Worm (Caenorhabditis elegans) whole organism, mixed stage, embryonic: Measurements from ENCODE around the gene R10E9.4.
A peak's percentile ranks its signal among the peaks of the same experiment; 100 is the strongest.

ENCODE experiments used
- M03D4.4 ChIP-seq: sonication (generic microtip); optimal IDR thresholded peaks from 2 replicates; lab custom pipeline; 2017; ENCODE audit warnings: mild to moderate bottlenecking, missing genetic modification characterization, missing compliant biosample characterization
- bed-3 ChIP-seq: fragments of 200-800 bp; sonication (Bioruptor generic); optimal IDR thresholded peaks from 3 replicates; lab custom pipeline; 2018; ENCODE audit warnings: mild to moderate bottlenecking, missing genetic modification characterization, moderate library complexity, missing compliant biosample characterization
- blmp-1 ChIP-seq: fragments of 150-350 bp; optimal IDR thresholded peaks from 2 replicates; lab custom pipeline; 2014; ENCODE audit warnings: missing biosample characterization, missing genetic modification characterization
- ceh-39 ChIP-seq: fragments of 150-350 bp; optimal IDR thresholded peaks from 2 replicates; lab custom pipeline; 2014; ENCODE audit warnings: missing biosample characterization, missing genetic modification characterization
- ceh-43 ChIP-seq: fragments of 200-800 bp; sonication (Bioruptor generic); optimal IDR thresholded peaks from 2 replicates; lab custom pipeline; 2018; ENCODE audit warnings: mild to moderate bottlenecking, missing genetic modification characterization, moderate library complexity, missing compliant biosample characterization
- ceh-83 ChIP-seq: fragments of 200-800 bp; sonication (Bioruptor generic); optimal IDR thresholded peaks from 2 replicates; lab custom pipeline; 2018; ENCODE audit warnings: mild to moderate bottlenecking, missing genetic modification characterization, missing compliant biosample characterization
- ces-1 ChIP-seq: fragments of 150-350 bp; optimal IDR thresholded peaks from 2 replicates; lab custom pipeline; 2014; ENCODE audit warnings: missing biosample characterization, missing genetic modification reagents, missing genetic modification characterization
- cnd-1 ChIP-seq: fragments of 200-800 bp; sonication (Bioruptor generic); optimal IDR thresholded peaks from 2 replicates; lab custom pipeline; 2018; ENCODE audit warnings: mild to moderate bottlenecking, missing genetic modification characterization, missing compliant biosample characterization
- drap-1 ChIP-seq: fragments of 200-800 bp; sonication (Bioruptor generic); optimal IDR thresholded peaks from 3 replicates; lab custom pipeline; 2018; ENCODE audit warnings: mild to moderate bottlenecking, missing genetic modification characterization, missing compliant biosample characterization
- elt-1 ChIP-seq: sonication (generic microtip); optimal IDR thresholded peaks from 2 replicates; lab custom pipeline; 2017; ENCODE audit warnings: missing genetic modification characterization, mild to moderate bottlenecking, missing compliant biosample characterization, antibody characterized with exemption, moderate library complexity, borderline replicate concordance; ENCODE audit not compliant: insufficient read depth
- elt-3 ChIP-seq: fragments of 150-350 bp; optimal IDR thresholded peaks from 2 replicates; lab custom pipeline; 2014; ENCODE audit warnings: missing biosample characterization, missing genetic modification characterization
- flh-1 ChIP-seq: fragments of 200-800 bp; sonication (Bioruptor generic); optimal IDR thresholded peaks from 2 replicates; lab custom pipeline; 2018; ENCODE audit warnings: mild to moderate bottlenecking, missing genetic modification characterization, moderate library complexity, missing compliant biosample characterization
- ham-2 ChIP-seq: fragments of 200-800 bp; sonication (Bioruptor generic); optimal IDR thresholded peaks from 2 replicates; lab custom pipeline; 2018; ENCODE audit warnings: mild to moderate bottlenecking, missing genetic modification characterization, missing compliant biosample characterization
- hlh-1 ChIP-seq: fragments of 150-350 bp; optimal IDR thresholded peaks from 2 replicates; lab custom pipeline; 2014; ENCODE audit warnings: missing biosample characterization, missing genetic modification reagents, missing genetic modification characterization
- lin-32 ChIP-seq: fragments of 200-800 bp; sonication (Bioruptor generic); optimal IDR thresholded peaks from 2 replicates; lab custom pipeline; 2018; ENCODE audit warnings: mild to moderate bottlenecking, missing genetic modification characterization, missing compliant biosample characterization
- lsy-2 ChIP-seq: fragments of 150-350 bp; optimal IDR thresholded peaks from 2 replicates; lab custom pipeline; 2014; ENCODE audit warnings: missing biosample characterization, missing genetic modification characterization
- mab-5 ChIP-seq: fragments of 150-350 bp; optimal IDR thresholded peaks from 2 replicates; lab custom pipeline; 2014; ENCODE audit warnings: missing biosample characterization, missing genetic modification characterization
- mep-1 ChIP-seq: fragments of 150-350 bp; optimal IDR thresholded peaks from 2 replicates; lab custom pipeline; 2017; ENCODE audit warnings: missing biosample characterization, missing genetic modification reagents, missing genetic modification characterization, inconsistent platforms
- mls-2 ChIP-seq: sonication (generic microtip); optimal IDR thresholded peaks from 2 replicates; lab custom pipeline; 2016; ENCODE audit warnings: mild to moderate bottlenecking, missing genetic modification characterization, moderate library complexity, missing compliant biosample characterization
- nhr-12 ChIP-seq: fragments of 150-350 bp; optimal IDR thresholded peaks from 2 replicates; lab custom pipeline; 2014; ENCODE audit warnings: missing biosample characterization, missing genetic modification characterization
- nhr-237 ChIP-seq: fragments of 150-350 bp; optimal IDR thresholded peaks from 2 replicates; lab custom pipeline; 2014; ENCODE audit warnings: missing biosample characterization, missing genetic modification characterization
- nhr-28 ChIP-seq: fragments of 150-350 bp; optimal IDR thresholded peaks from 2 replicates; lab custom pipeline; 2014; ENCODE audit warnings: missing biosample characterization, missing genetic modification characterization
- nhr-76 ChIP-seq: sonication (generic microtip); optimal IDR thresholded peaks from 2 replicates; lab custom pipeline; 2017; ENCODE audit warnings: missing biosample characterization, missing genetic modification characterization
- pha-4 ChIP-seq: fragments of 150-350 bp; optimal IDR thresholded peaks from 2 replicates; lab custom pipeline; 2018; ENCODE audit warnings: missing biosample characterization, missing genetic modification reagents, missing genetic modification characterization
- sem-2 ChIP-seq: fragments of 200-800 bp; sonication (Bioruptor generic); optimal IDR thresholded peaks from 2 replicates; lab custom pipeline; 2018; ENCODE audit warnings: mild to moderate bottlenecking, missing genetic modification characterization, missing compliant biosample characterization
- snpc-4 ChIP-seq: fragments of 150-350 bp; optimal IDR thresholded peaks from 2 replicates; lab custom pipeline; 2014; ENCODE audit warnings: missing biosample characterization, missing genetic modification characterization
- sptf-1 ChIP-seq: sonication (generic microtip); optimal IDR thresholded peaks from 2 replicates; lab custom pipeline; 2017; ENCODE audit warnings: mild to moderate bottlenecking, missing genetic modification characterization, moderate library complexity, missing compliant biosample characterization
- tbx-8 ChIP-seq: fragments of 200-800 bp; sonication (Bioruptor generic); optimal IDR thresholded peaks from 2 replicates; lab custom pipeline; 2018; ENCODE audit warnings: mild to moderate bottlenecking, missing genetic modification characterization, moderate library complexity, missing compliant biosample characterization
- unc-120 ChIP-seq: sonication (generic microtip); optimal IDR thresholded peaks from 2 replicates; lab custom pipeline; 2017; ENCODE audit warnings: missing genetic modification characterization, missing compliant biosample characterization; ENCODE audit not compliant: poor library complexity, severe bottlenecking
- unc-39 ChIP-seq: fragments of 150-350 bp; optimal IDR thresholded peaks from 2 replicates; lab custom pipeline; 2014; ENCODE audit warnings: missing biosample characterization, missing genetic modification characterization
- unc-62 ChIP-seq: fragments of 150-350 bp; optimal IDR thresholded peaks from 2 replicates; lab custom pipeline; 2014; ENCODE audit warnings: missing biosample characterization, missing genetic modification reagents, missing genetic modification characterization
- zip-8 ChIP-seq: fragments of 150-350 bp; optimal IDR thresholded peaks from 2 replicates; lab custom pipeline; 2014; ENCODE audit warnings: missing biosample characterization, missing genetic modification characterization
- ztf-11 ChIP-seq: fragments of 150-350 bp; optimal IDR thresholded peaks from 2 replicates; lab custom pipeline; 2014; ENCODE audit warnings: missing biosample characterization, missing genetic modification characterization

R10E9.4 gene

ce11 chrIII:4010987-4011386 lies 38.4 kb upstream of the R10E9.4 start:
- no peak for TF ChIP-seq cnd-1
- TF ChIP-seq bed-3 (GFP tag; lab: Kevin White, UChicago) = no peak
- no peak for TF ChIP-seq lsy-2 (tag; lab: Kevin White, UChicago)
- TF ChIP-seq hlh-1 = no peak
- TF ChIP-seq flh-1 (GFP tag; lab: Kevin White, UChicago) = no peak
- no peak for TF ChIP-seq sptf-1

ce11 chrIII:4010168-4010567 lies 37.6 kb upstream of the R10E9.4 start:
- TF ChIP-seq unc-120 (tag; lab: Kevin White, UChicago) (peak; percentile 39), flh-1 (GFP tag; lab: Kevin White, UChicago) (no peak), sptf-1 (peak; percentile 25), elt-1 (no peak), unc-39 (tag; lab: Kevin White, UChicago) (no peak), ces-1 (peak; percentile 35), cnd-1 (peak; percentile 43), sem-2 (GFP tag; lab: Kevin White, UChicago) (no peak), elt-3 (no peak), nhr-28 (tag; lab: Kevin White, UChicago) (no peak), snpc-4 (no peak), unc-62 (GFP tag; lab: Kevin White, UChicago) (peak; percentile 50), tbx-8 (GFP tag; lab: Kevin White, UChicago) (no peak), ham-2 (GFP tag; lab: Kevin White, UChicago) (peak; percentile 99), nhr-76 (no peak), mls-2 (peak; percentile 38), mab-5 (tag; lab: Kevin White, UChicago) (no peak)
- TF ChIP-seq, all 35 proteins: peak for 7

ce11 chrIII:4009181-4009580 lies 36.6 kb upstream of the R10E9.4 start:
- TF ChIP-seq nhr-12 (tag; lab: Kevin White, UChicago) (no peak), cnd-1 (no peak), lsy-2 (tag; lab: Kevin White, UChicago) (no peak), elt-3 (no peak), blmp-1 (tag; lab: Kevin White, UChicago) (no peak), ceh-83 (GFP tag; lab: Kevin White, UChicago) (no peak)

ce11 chrIII:4007017-4007416 lies 34.4 kb upstream of the R10E9.4 start:
- TF ChIP-seq nhr-76 (no peak), cnd-1 (no peak), ztf-11 (no peak), unc-120 (tag; lab: Kevin White, UChicago) (no peak), mab-5 (tag; lab: Kevin White, UChicago) (no peak), lin-32 (no peak), snpc-4 (no peak), ceh-43 (GFP tag; lab: Kevin White, UChicago) (no peak), nhr-237 (tag; lab: Kevin White, UChicago) (no peak)

ce11 chrIII:4005446-4006192 lies 33.0 kb upstream of the R10E9.4 start, which contains the start of gene pxd-1:
pxd-1 (plus strand) TSS chrIII:4006142.
- TF ChIP-seq ces-1 = peak; percentile 82
- peak; percentile 55 for TF ChIP-seq mls-2
- peak; percentile 52 for TF ChIP-seq unc-39 (tag; lab: Kevin White, UChicago)
- TF ChIP-seq mab-5 (tag; lab: Kevin White, UChicago) = peak; percentile 12
- peak; percentile 77 for TF ChIP-seq unc-62 (GFP tag; lab: Kevin White, UChicago)
- no peak for TF ChIP-seq flh-1 (GFP tag; lab: Kevin White, UChicago)
- peak; percentile 25 for TF ChIP-seq ceh-43 (GFP tag; lab: Kevin White, UChicago)
- no peak for TF ChIP-seq mep-1 (tag; lab: Kevin White, UChicago)

ce11 chrIII:4004064-4004580 lies 31.5 kb upstream of the R10E9.4 start, which contains the start of gene tif-1A:
tif-1A (minus strand) TSS chrIII:4004114.
- TF ChIP-seq tbx-8 (GFP tag; lab: Kevin White, UChicago) = no peak
- TF ChIP-seq blmp-1 (tag; lab: Kevin White, UChicago) = no peak
- TF ChIP-seq hlh-1 = peak; percentile 26
- TF ChIP-seq ces-1 = peak; percentile 63
- no peak for TF ChIP-seq nhr-28 (tag; lab: Kevin White, UChicago)
- TF ChIP-seq lin-32 = no peak
- TF ChIP-seq unc-120 (tag; lab: Kevin White, UChicago) = no peak
- peak; percentile 83 for TF ChIP-seq pha-4 (tag; lab: Kevin White, UChicago)
- TF ChIP-seq ceh-39 (tag; lab: Kevin White, UChicago) = peak; percentile 75
- no peak for TF ChIP-seq unc-62 (GFP tag; lab: Kevin White, UChicago)
- no peak for TF ChIP-seq zip-8 (tag; lab: Kevin White, UChicago)
- no peak for TF ChIP-seq mab-5 (tag; lab: Kevin White, UChicago)
- TF ChIP-seq sem-2 (GFP tag; lab: Kevin White, UChicago) = no peak
- peak; percentile 84 for TF ChIP-seq lsy-2 (tag; lab: Kevin White, UChicago)
- no peak for TF ChIP-seq elt-1
- TF ChIP-seq sptf-1 = peak; percentile 58
- no peak for TF ChIP-seq nhr-12 (tag; lab: Kevin White, UChicago)
- no peak for TF ChIP-seq snpc-4
- TF ChIP-seq mls-2 = peak; percentile 24
- no peak for TF ChIP-seq drap-1 (GFP tag; lab: Kevin White, UChicago)
- TF ChIP-seq nhr-237 (tag; lab: Kevin White, UChicago) = peak; percentile 40
- TF ChIP-seq unc-39 (tag; lab: Kevin White, UChicago) = no peak
- TF ChIP-seq ham-2 (GFP tag; lab: Kevin White, UChicago) = no peak
- TF ChIP-seq ceh-43 (GFP tag; lab: Kevin White, UChicago) = no peak
- peak; percentile 59 for TF ChIP-seq M03D4.4 (tag; lab: Kevin White, UChicago)
- no peak for TF ChIP-seq nhr-76
- TF ChIP-seq elt-3 = no peak
- TF ChIP-seq flh-1 (GFP tag; lab: Kevin White, UChicago) = no peak
- no peak for TF ChIP-seq ceh-83 (GFP tag; lab: Kevin White, UChicago)
- peak; percentile 88 for TF ChIP-seq mep-1 (tag; lab: Kevin White, UChicago)
